Fruit fly (Drosophila melanogaster): ENCODE results near the gene Taf4.
A peak's percentile ranks its signal among the peaks of the same experiment; 100 is the strongest.

The Taf4 gene

dm6 chr3L:16164150-16165039 lies 51.4 kb downstream of the Taf4 start, which contains the start of gene CG5151 (continued):
- TF ChIP-seq pum (GFP tag; optimal IDR thresholded peaks at IDR 0.05) (no peak), HHEX (GFP tag; optimal IDR thresholded peaks at IDR 0.05) (no peak), ato (GFP tag; IDR thresholded peaks at IDR 0.05; ENCODE audit: partially characterized antibody) (peak; percentile 88), bigmax (GFP tag; optimal IDR thresholded peaks at IDR 0.05) (no peak), pb (GFP tag; optimal IDR thresholded peaks at IDR 0.05) (no peak), Sox100B (GFP tag; optimal IDR thresholded peaks at IDR 0.05) (no peak), prd (optimal IDR thresholded peaks at IDR 0.05) (no peak), prd (GFP tag; IDR thresholded peaks at IDR 0.05) (no peak), CG17802 (tag; optimal IDR thresholded peaks at IDR 0.05) (no peak), caup (GFP tag; optimal IDR thresholded peaks at IDR 0.05; ENCODE audit: severe bottlenecking) (peak; percentile 36), pzg (GFP tag; optimal IDR thresholded peaks at IDR 0.05) (no peak), mirr (GFP tag; optimal IDR thresholded peaks at IDR 0.05) (peak; percentile 38), CG4424 (GFP tag; optimal IDR thresholded peaks at IDR 0.05) (no peak), CG2202 (tag; optimal IDR thresholded peaks at IDR 0.05) (no peak), ro (GFP tag; IDR thresholded peaks at IDR 0.05) (no peak), Opbp (GFP tag; IDR thresholded peaks at IDR 0.05; ENCODE audit: partially characterized antibody) (peak; percentile 49; the same call in 2 of the 3 replicates), CG8924 (tag; optimal IDR thresholded peaks at IDR 0.05) (peak; percentile 40), CG17568 (GFP tag; optimal IDR thresholded peaks at IDR 0.05) (peak; percentile 20), odd (GFP tag; optimal IDR thresholded peaks at IDR 0.05) (peak; percentile 18), CG8359 (GFP tag; optimal IDR thresholded peaks at IDR 0.05; ENCODE audit: borderline replicate concordance) (no peak), zen2 (GFP tag; IDR thresholded peaks at IDR 0.05; ENCODE audit: partially characterized antibody) (peak; percentile 54; the same call in 2 of the 3 replicates), peb (GFP tag; IDR thresholded peaks at IDR 0.05) (no peak), Poxn (GFP tag; IDR thresholded peaks at IDR 0.05) (no peak), gt (GFP tag; IDR thresholded peaks at IDR 0.05) (no peak), nmo (GFP tag; optimal IDR thresholded peaks at IDR 0.05) (no peak), CG4617 (GFP tag; optimal IDR thresholded peaks at IDR 0.05; ENCODE audit: borderline replicate concordance) (no peak), CG11723 (GFP tag; optimal IDR thresholded peaks at IDR 0.05) (no peak), vvl (GFP tag; IDR thresholded peaks at IDR 0.05) (peak; percentile 41), CG32767 (GFP tag; IDR thresholded peaks at IDR 0.05) (no peak), HLHmδ (GFP tag; optimal IDR thresholded peaks at IDR 0.05) (peak; percentile 22), ken (GFP tag; IDR thresholded peaks at IDR 0.05) (no peak), rib (GFP tag; IDR thresholded peaks at IDR 0.05) (peak; percentile 61), Side (GFP tag; optimal IDR thresholded peaks at IDR 0.05) (no peak), amos (GFP tag; IDR thresholded peaks at IDR 0.05; ENCODE audit: partially characterized antibody) (peak; percentile 45; the same call in 1 of the 2 replicates), Gsc (GFP tag; IDR thresholded peaks at IDR 0.05) (no peak), kni (GFP tag; optimal IDR thresholded peaks at IDR 0.05) (peak; percentile 30), lilli (GFP tag; optimal IDR thresholded peaks at IDR 0.05) (no peak), CG12071 (GFP tag; optimal IDR thresholded peaks at IDR 0.05) (peak; percentile 30), bbx (GFP tag; IDR thresholded peaks at IDR 0.05; ENCODE audit: partially characterized antibody) (peak; percentile 82), CG10543 (GFP tag; optimal IDR thresholded peaks at IDR 0.05) (peak; percentile 75), Deaf1 (tag; optimal IDR thresholded peaks at IDR 0.05) (peak; percentile 59), insv (GFP tag; optimal IDR thresholded peaks at IDR 0.05) (no peak), CG13296 (GFP tag; optimal IDR thresholded peaks at IDR 0.05) (peak; percentile 22), tio (GFP tag; optimal IDR thresholded peaks at IDR 0.05) (no peak), fu2 (GFP tag; optimal IDR thresholded peaks at IDR 0.05) (no peak), fd3F (GFP tag; optimal IDR thresholded peaks at IDR 0.05) (no peak), CG8290 (GFP tag; optimal IDR thresholded peaks at IDR 0.05) (no peak), CG8290 (tag; optimal IDR thresholded peaks at IDR 0.05) (peak in 1 of 2 experiments; percentile 34)

All from whole organism, embryonic.